Fruit fly (Drosophila melanogaster) whole organism, embryonic: ENCODE data around the gene lectin-21Ca.
A peak's percentile ranks its signal among the peaks of the same experiment; 100 is the strongest.

ENCODE experiments used
- BEAF-32 ChIP-seq: fragments of 200-800 bp; sonication (Bioruptor generic); optimal IDR thresholded peaks from 3 replicates; lab custom pipeline; 2017; ENCODE audit warnings: missing biosample characterization, missing genetic modification characterization, mild to moderate bottlenecking, moderate library complexity, missing genetic modification reagents
- Bdp1 ChIP-seq: fragments of 200-800 bp; sonication (Bioruptor generic); optimal IDR thresholded peaks from 3 replicates; lab custom pipeline; 2016; ENCODE audit warnings: missing biosample characterization, missing genetic modification characterization
- CG10147 ChIP-seq: fragments of 200-800 bp; sonication (Bioruptor generic); optimal IDR thresholded peaks from 2 replicates; lab custom pipeline; 2019; ENCODE audit warnings: missing biosample characterization, mild to moderate bottlenecking, missing genetic modification characterization, moderate library complexity
- CG14014 ChIP-seq: fragments of 200-800 bp; sonication (Bioruptor generic); IDR thresholded peaks from 2 replicates; pipeline ENCODE4 v1.3.6; 2022; ENCODE audit warnings: missing biosample characterization, missing genetic modification characterization
- CG14710 ChIP-seq: fragments of 200-800 bp; sonication (Bioruptor generic); optimal IDR thresholded peaks from 3 replicates; lab custom pipeline; 2019; ENCODE audit warnings: missing biosample characterization, mild to moderate bottlenecking, missing genetic modification characterization, moderate library complexity
- CG15479 ChIP-seq: fragments of 200-800 bp; sonication (Bioruptor generic); optimal IDR thresholded peaks from 3 replicates; lab custom pipeline; 2019; ENCODE audit warnings: missing biosample characterization, mild to moderate bottlenecking, missing genetic modification characterization, moderate library complexity
- CG15601 ChIP-seq: fragments of 200-800 bp; sonication (Bioruptor generic); optimal IDR thresholded peaks from 3 replicates; lab custom pipeline; 2019; ENCODE audit warnings: missing biosample characterization, mild to moderate bottlenecking, missing genetic modification characterization, moderate library complexity
- CG1603 ChIP-seq: fragments of 200-800 bp; sonication (Bioruptor generic); optimal IDR thresholded peaks from 2 replicates; lab custom pipeline; 2019; ENCODE audit warnings: missing biosample characterization, mild to moderate bottlenecking, missing genetic modification characterization, moderate library complexity
- CG17186 ChIP-seq: fragments of 200-800 bp; sonication (Bioruptor generic); optimal IDR thresholded peaks from 3 replicates; lab custom pipeline; 2017; ENCODE audit warnings: missing biosample characterization, missing genetic modification reagents, missing genetic modification characterization
- CG17361 ChIP-seq: fragments of 200-800 bp; sonication (Bioruptor generic); IDR thresholded peaks from 3 replicates; pipeline ENCODE4 v1.3.6; 2022; ENCODE audit warnings: missing biosample characterization, missing genetic modification characterization
- CG18262 ChIP-seq: fragments of 200-800 bp; optimal IDR thresholded peaks from 3 replicates; lab custom pipeline; 2019; ENCODE audit warnings: missing biosample characterization, mild to moderate bottlenecking, missing genetic modification characterization, moderate library complexity
- CG2712 ChIP-seq: fragments of 200-800 bp; optimal IDR thresholded peaks from 3 replicates; lab custom pipeline; 2019; ENCODE audit warnings: missing biosample characterization, mild to moderate bottlenecking, missing genetic modification characterization, moderate library complexity
- CG30431 ChIP-seq: fragments of 200-800 bp; sonication (Bioruptor generic); optimal IDR thresholded peaks from 2 replicates; lab custom pipeline; 2017; ENCODE audit warnings: missing biosample characterization, missing genetic modification characterization
- CG32772 ChIP-seq: fragments of 200-800 bp; sonication (Bioruptor generic); IDR thresholded peaks from 2 replicates; pipeline ENCODE4 v1.3.6; 2022; ENCODE audit warnings: missing biosample characterization, missing genetic modification characterization
- CG3407 ChIP-seq: fragments of 200-800 bp; sonication (Bioruptor generic); optimal IDR thresholded peaks from 2 replicates; lab custom pipeline; 2018; ENCODE audit warnings: missing biosample characterization, mild to moderate bottlenecking, missing genetic modification characterization
- CG6683 ChIP-seq: fragments of 200-800 bp; sonication (Bioruptor generic); optimal IDR thresholded peaks from 2 replicates; lab custom pipeline; 2017; ENCODE audit warnings: missing biosample characterization, mild to moderate bottlenecking, missing genetic modification characterization, missing genetic modification reagents
- CG6765 ChIP-seq: fragments of 200-800 bp; sonication (Bioruptor generic); optimal IDR thresholded peaks from 3 replicates; lab custom pipeline; 2017; ENCODE audit warnings: missing biosample characterization, mild to moderate bottlenecking, missing genetic modification characterization
- CG7271 ChIP-seq: fragments of 200-800 bp; sonication (Bioruptor generic); optimal IDR thresholded peaks from 2 replicates; lab custom pipeline; 2018; ENCODE audit warnings: missing biosample characterization, mild to moderate bottlenecking, missing genetic modification characterization, moderate library complexity
- CG7786 ChIP-seq: fragments of 200-800 bp; sonication (Bioruptor generic); optimal IDR thresholded peaks from 2 replicates; lab custom pipeline; 2016; ENCODE audit warnings: missing biosample characterization, missing genetic modification characterization
- CG8290 ChIP-seq, 3 experiments: fragments of 200-800 bp; sonication (Bioruptor generic); optimal IDR thresholded peaks; 2 replicates each; lab custom pipeline; 2016 to 2019; ENCODE audit warnings: missing biosample characterization in 3 of 3, missing genetic modification characterization in 3 of 3, mild to moderate bottlenecking in 2 of 3, moderate library complexity in 1 of 3
- CG8765 ChIP-seq: fragments of 200-800 bp; sonication (Bioruptor generic); IDR thresholded peaks from 2 replicates; pipeline ENCODE4 v1.3.6; 2022; ENCODE audit warnings: missing biosample characterization, missing genetic modification characterization
- CG8924 ChIP-seq: fragments of 200-800 bp; optimal IDR thresholded peaks from 3 replicates; lab custom pipeline; 2019; ENCODE audit warnings: missing biosample characterization, mild to moderate bottlenecking, missing genetic modification characterization, moderate library complexity
- Camta ChIP-seq: fragments of 200-800 bp; sonication (Bioruptor generic); optimal IDR thresholded peaks from 2 replicates; lab custom pipeline; 2016; ENCODE audit warnings: missing biosample characterization, missing genetic modification characterization
- Chrac-16 ChIP-seq: fragments of 200-800 bp; sonication (Bioruptor generic); optimal IDR thresholded peaks from 3 replicates; lab custom pipeline; 2016; ENCODE audit warnings: missing biosample characterization, missing genetic modification characterization
- Dref ChIP-seq: fragments of 200-800 bp; sonication (Bioruptor generic); IDR thresholded peaks from 2 replicates; pipeline ENCODE4 v1.3.6; 2022; ENCODE audit warnings: missing biosample characterization, missing genetic modification characterization
- H15 ChIP-seq: fragments of 200-800 bp; sonication (Bioruptor generic); IDR thresholded peaks from 3 replicates; pipeline ENCODE4 v1.3.6; 2022; ENCODE audit warnings: missing biosample characterization, missing genetic modification characterization
- HLH3B ChIP-seq: fragments of 200-800 bp; sonication (Bioruptor generic); IDR thresholded peaks from 2 replicates; pipeline ENCODE4 v1.3.6; 2022; ENCODE audit warnings: missing biosample characterization, missing genetic modification characterization
- Mad ChIP-seq: fragments of 200-800 bp; sonication (Bioruptor generic); optimal IDR thresholded peaks from 2 replicates; lab custom pipeline; 2016; ENCODE audit warnings: missing biosample characterization, missing genetic modification characterization
- Rx ChIP-seq: fragments of 200-800 bp; sonication (Bioruptor generic); IDR thresholded peaks from 2 replicates; pipeline ENCODE4 v1.3.6; 2022; ENCODE audit warnings: missing biosample characterization, missing genetic modification characterization
- Spps ChIP-seq: fragments of 200-800 bp; sonication (Bioruptor generic); optimal IDR thresholded peaks from 2 replicates; lab custom pipeline; 2018; ENCODE audit warnings: missing biosample characterization, mild to moderate bottlenecking, missing genetic modification characterization
- Ssrp ChIP-seq: fragments of 200-800 bp; sonication (Bioruptor generic); optimal IDR thresholded peaks from 2 replicates; lab custom pipeline; 2018; ENCODE audit warnings: missing biosample characterization, mild to moderate bottlenecking, missing genetic modification characterization, moderate library complexity
- ara ChIP-seq: fragments of 200-800 bp; sonication (Bioruptor generic); IDR thresholded peaks from 2 replicates; pipeline ENCODE4 v1.3.6; 2022; ENCODE audit warnings: missing biosample characterization, missing genetic modification characterization
- crc ChIP-seq: fragments of 200-800 bp; sonication (Bioruptor generic); optimal IDR thresholded peaks from 2 replicates; lab custom pipeline; 2016; ENCODE audit warnings: missing biosample characterization, missing genetic modification characterization
- cwo ChIP-seq: fragments of 200-800 bp; sonication (Bioruptor generic); optimal IDR thresholded peaks from 3 replicates; lab custom pipeline; 2017; ENCODE audit warnings: missing biosample characterization, missing genetic modification characterization, mild to moderate bottlenecking, moderate library complexity, missing genetic modification reagents
- dpn ChIP-seq, 2 experiments: fragments of 200-800 bp; sonication (Bioruptor generic); optimal IDR thresholded peaks; 3 replicates each; lab custom pipeline; 2016; ENCODE audit warnings: missing biosample characterization in 2 of 2, missing genetic modification characterization in 2 of 2
- dysf ChIP-seq: fragments of 200-800 bp; sonication (Bioruptor generic); IDR thresholded peaks from 3 replicates; pipeline ENCODE4 v1.3.6; 2022; ENCODE audit warnings: missing biosample characterization, missing genetic modification characterization
- eve ChIP-seq, 2 experiments: fragments of >200 bp; optimal IDR thresholded peaks; 2 replicates each; lab custom pipeline; 2017; ENCODE audit warnings: missing biosample characterization in 2 of 2, missing genetic modification characterization in 2 of 2
- lbe ChIP-seq: fragments of 200-800 bp; sonication (Bioruptor generic); optimal IDR thresholded peaks from 2 replicates; lab custom pipeline; 2016; ENCODE audit warnings: missing biosample characterization, mild to moderate bottlenecking, missing genetic modification characterization
- lola ChIP-seq, 3 experiments: fragments of >200 bp in 2 of 3; fragments of 200-800 bp in 1 of 3; sonication (Bioruptor generic) in 1 of 3; optimal IDR thresholded peaks; 2 replicates each; lab custom pipeline; 2017 to 2019; ENCODE audit warnings: missing biosample characterization in 3 of 3, missing genetic modification characterization in 3 of 3, mild to moderate bottlenecking in 1 of 3, moderate library complexity in 1 of 3
- luna ChIP-seq: fragments of 200-800 bp; sonication (Bioruptor generic); optimal IDR thresholded peaks from 2 replicates; lab custom pipeline; 2016; ENCODE audit warnings: missing biosample characterization, missing genetic modification characterization
- nmo ChIP-seq: fragments of 200-800 bp; sonication (Bioruptor generic); optimal IDR thresholded peaks from 2 replicates; lab custom pipeline; 2018; ENCODE audit warnings: missing biosample characterization, mild to moderate bottlenecking, missing genetic modification characterization, moderate library complexity
- org-1 ChIP-seq: fragments of 200-800 bp; sonication (Bioruptor generic); optimal IDR thresholded peaks from 2 replicates; lab custom pipeline; 2017; ENCODE audit warnings: missing biosample characterization, missing genetic modification characterization
- pfk ChIP-seq: fragments of 200-800 bp; sonication (Bioruptor generic); optimal IDR thresholded peaks from 2 replicates; lab custom pipeline; 2018; ENCODE audit warnings: missing biosample characterization, mild to moderate bottlenecking, missing genetic modification characterization, moderate library complexity
- pita ChIP-seq: fragments of 200-800 bp; sonication (Bioruptor generic); optimal IDR thresholded peaks from 2 replicates; lab custom pipeline; 2017; ENCODE audit warnings: missing biosample characterization, mild to moderate bottlenecking, missing genetic modification characterization
- row ChIP-seq: fragments of 200-800 bp; sonication (Bioruptor generic); IDR thresholded peaks from 3 replicates; pipeline ENCODE4 v1.3.6; 2022; ENCODE audit warnings: missing biosample characterization, missing genetic modification characterization
- stwl ChIP-seq: fragments of 200-800 bp; sonication (Bioruptor generic); optimal IDR thresholded peaks from 3 replicates; lab custom pipeline; 2018; ENCODE audit warnings: missing biosample characterization, mild to moderate bottlenecking, missing genetic modification characterization, moderate library complexity
- unpg ChIP-seq: fragments of 200-800 bp; sonication (Bioruptor generic); optimal IDR thresholded peaks from 3 replicates; lab custom pipeline; 2018; ENCODE audit warnings: missing biosample characterization, mild to moderate bottlenecking, missing genetic modification characterization, moderate library complexity
- yki ChIP-seq: fragments of >200 bp; optimal IDR thresholded peaks from 3 replicates; lab custom pipeline; 2018
- zen2 ChIP-seq: fragments of 200-800 bp; sonication (Bioruptor generic); IDR thresholded peaks from 3 replicates; pipeline ENCODE4 v1.3.6; 2022; ENCODE audit warnings: missing biosample characterization, missing genetic modification characterization; ENCODE audit not compliant: partially characterized antibody
- zfh1 ChIP-seq: fragments of 200-800 bp; sonication (Bioruptor generic); IDR thresholded peaks from 3 replicates; pipeline ENCODE4 v1.3.6; 2022; ENCODE audit warnings: missing biosample characterization, missing genetic modification characterization

lectin-21Ca gene

DNA sequence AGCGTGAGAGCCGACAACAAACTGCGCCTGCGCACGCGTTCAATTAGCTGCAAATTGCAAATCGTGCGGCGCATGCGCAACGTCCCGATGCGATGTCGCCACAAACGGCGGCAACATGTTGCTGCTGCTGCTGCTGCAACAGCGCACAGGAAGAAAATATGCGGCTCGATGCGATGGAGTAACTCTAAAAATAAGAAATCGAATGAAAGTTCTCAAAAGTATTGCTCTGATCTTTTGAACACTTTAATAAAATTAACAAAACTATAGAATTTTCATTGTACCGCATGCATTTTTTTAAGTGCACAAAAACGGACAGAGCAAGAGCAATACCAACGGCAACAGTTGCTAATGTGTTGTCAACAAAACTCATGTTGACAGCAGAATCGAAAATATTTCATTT, 18.3 kb upstream of the lectin-21Ca start (continued):
- TF ChIP-seq CG7271 (tag; lab: Kevin White, UChicago), result peak; percentile 66
- 0 out of 3 replicates have a peak, but pooled peaks have one; percentile 33 for TF ChIP-seq H15 (GFP tag; lab: Robert Waterston, UW)
- no peak for TF ChIP-seq CG17186 (GFP tag; lab: Kevin White, UChicago)
- no peak for TF ChIP-seq unpg (GFP tag; lab: Kevin White, UChicago)
- no peak for TF ChIP-seq CG10147 (GFP tag; lab: Kevin White, UChicago)
- peak; percentile 33 for TF ChIP-seq CG8924 (tag; lab: Kevin White, UChicago)
- no peak for TF ChIP-seq stwl (tag; lab: Kevin White, UChicago)
- TF ChIP-seq pfk (GFP tag; lab: Kevin White, UChicago), result no peak
- no peak for TF ChIP-seq Dref
- peak; percentile 44 for TF ChIP-seq Ssrp
- 0 out of 2 replicates have a peak, but pooled peaks have one; percentile 12 for TF ChIP-seq CG14014 (GFP tag; lab: Robert Waterston, UW)
- peak; percentile 63 for TF ChIP-seq Chrac-16
- TF ChIP-seq ara, result peak; percentile 78
- peak; percentile 73 for TF ChIP-seq zfh1 (GFP tag; lab: Robert Waterston, UW)
- TF ChIP-seq zen2 (GFP tag; lab: Robert Waterston, UW), result no peak
- TF ChIP-seq CG8290 (GFP tag; optimal IDR thresholded peaks at IDR 0.05; lab: Kevin White, UChicago), result no peak
- TF ChIP-seq CG8290 (tag; optimal IDR thresholded peaks at IDR 0.05; lab: Kevin White, UChicago), result no peak
- TF ChIP-seq Camta (GFP tag; lab: Kevin White, UChicago), result no peak
- TF ChIP-seq row, result peak; percentile 57; the same call in 2 of the 3 replicates
- peak in 1 of 2 experiments; percentile 29 for TF ChIP-seq dpn (GFP tag; optimal IDR thresholded peaks at IDR 0.05; lab: Kevin White, UChicago)
- TF ChIP-seq CG6765 (GFP tag; lab: Kevin White, UChicago), result no peak
- TF ChIP-seq CG7786, result peak; percentile 11
- peak; percentile 46 for TF ChIP-seq Spps (tag; lab: Kevin White, UChicago)
- TF ChIP-seq nmo (GFP tag; lab: Kevin White, UChicago), result peak; percentile 22
- no peak for TF ChIP-seq yki (lab: Kevin White, UChicago)
- TF ChIP-seq crc, result no peak
- peak; percentile 38 for TF ChIP-seq lbe (GFP tag; lab: Kevin White, UChicago)
- peak; percentile 43 for TF ChIP-seq CG30431
- no peak for TF ChIP-seq Mad (GFP tag; lab: Kevin White, UChicago)
- TF ChIP-seq org-1, result peak; percentile 17
- TF ChIP-seq dysf (GFP tag; lab: Robert Waterston, UW), result no peak
- TF ChIP-seq CG2712 (tag; lab: Kevin White, UChicago), result peak; percentile 72
- peak; percentile 67; the same call in 1 of the 2 replicates for TF ChIP-seq CG8765
- TF ChIP-seq cwo (GFP tag; lab: Kevin White, UChicago), result no peak
- TF ChIP-seq CG1603, result peak; percentile 59
- peak; percentile 42 for TF ChIP-seq CG14710 (tag; lab: Kevin White, UChicago)
- TF ChIP-seq CG15601 (tag; lab: Kevin White, UChicago), result peak; percentile 1
- no peak for TF ChIP-seq Rx
- peak; percentile 32 for TF ChIP-seq Bdp1
- TF ChIP-seq eve (GFP tag; optimal IDR thresholded peaks at IDR 0.05; lab: Kevin White, UChicago), result peak in 1 of 2 experiments; percentile 69
- peak; percentile 30 for TF ChIP-seq CG15479 (GFP tag; lab: Kevin White, UChicago)
- TF ChIP-seq CG18262, result peak; percentile 60
- TF ChIP-seq CG3407 (GFP tag; lab: Kevin White, UChicago), result peak; percentile 38
- no peak for TF ChIP-seq pita (GFP tag; lab: Kevin White, UChicago)
- TF ChIP-seq HLH3B, result 0 out of 2 replicates have a peak, but pooled peaks have one; percentile 15
- peak; percentile 47; the same call in 2 of the 3 replicates for TF ChIP-seq CG17361 (GFP tag; lab: Robert Waterston, UW)
- TF ChIP-seq BEAF-32 (GFP tag; lab: Kevin White, UChicago), result no peak
- no peak for TF ChIP-seq luna (GFP tag; lab: Kevin White, UChicago)
- TF ChIP-seq CG6683 (GFP tag; lab: Kevin White, UChicago), result no peak
- peak in 1 of 3 experiments; percentile 56 for TF ChIP-seq lola (GFP tag; optimal IDR thresholded peaks at IDR 0.05; lab: Kevin White, UChicago)
- TF ChIP-seq CG32772 (GFP tag; lab: Robert Waterston, UW), result peak; percentile 29; the same call in 1 of the 2 replicates
